Worm (Caenorhabditis elegans) whole organism, early embryonic: ENCODE measurements around the gene F57F4.2.

Experiments
- ama-1 ChIP-seq: fragments of 150-350 bp; optimal IDR thresholded peaks from 2 replicates; lab custom pipeline; 2014
- ceh-13 ChIP-seq: fragments of 200-800 bp; sonication (Bioruptor generic); optimal IDR thresholded peaks from 2 replicates; lab custom pipeline; 2018; ENCODE audit warnings: mild to moderate bottlenecking, missing genetic modification characterization, missing compliant biosample characterization
- ets-7 ChIP-seq: sonication (generic microtip); optimal IDR thresholded peaks from 2 replicates; lab custom pipeline; 2016; ENCODE audit warnings: missing genotype, missing genetic modification characterization, missing compliant biosample characterization
- hnd-1 ChIP-seq: sonication (generic microtip); optimal IDR thresholded peaks from 2 replicates; lab custom pipeline; 2016; ENCODE audit warnings: missing genetic modification characterization, missing compliant biosample characterization

ce11 chrV:6354202-6354601, 35.3 kb downstream of the F57F4.2 start:
- TF ChIP-seq ama-1 (lab: Kevin White, UChicago) (no peak), hnd-1 (tag; lab: Kevin White, UChicago) (no peak), ceh-13 (GFP tag; lab: Kevin White, UChicago) (no peak), ets-7 (tag; lab: Kevin White, UChicago) (no peak)
